Worm (Caenorhabditis elegans): ENCODE measurements around the gene ZK228.10.

ZK228.10 gene

ce11 chrV:18491961-18492360 lies 35.3 kb downstream of the ZK228.10 start, which contains the start of gene slo-1:
Gene slo-1, plus strand, starts transcription at chrV:18492261.
- peak; percentile 48 for TF ChIP-seq lin-14 (GFP tag; optimal IDR thresholded peaks at IDR 0.05)
- no peak for TF ChIP-seq nhr-237 (tag; optimal IDR thresholded peaks at IDR 0.05)

ce11 chrV:18504610-18505009 lies 47.9 kb downstream of the ZK228.10 start:
- TF ChIP-seq swsn-7 (tag; optimal IDR thresholded peaks at IDR 0.05) (no peak), nhr-76 (tag; optimal IDR thresholded peaks at IDR 0.05) (no peak), jun-1 (tag; optimal IDR thresholded peaks at IDR 0.05) (no peak), dpl-1 (GFP tag; optimal IDR thresholded peaks at IDR 0.05) (no peak), ztf-11 (tag; optimal IDR thresholded peaks at IDR 0.05) (no peak), mdl-1 (tag; optimal IDR thresholded peaks at IDR 0.05) (no peak), rnt-1 (tag; optimal IDR thresholded peaks at IDR 0.05) (no peak), C16A3.4 (tag; optimal IDR thresholded peaks at IDR 0.05) (no peak), unc-86 (tag; optimal IDR thresholded peaks at IDR 0.05) (no peak), ama-1 (optimal IDR thresholded peaks at IDR 0.05) (no peak), lin-39 (tag; optimal IDR thresholded peaks at IDR 0.05) (no peak), efl-1 (optimal IDR thresholded peaks at IDR 0.05) (no peak), efl-1 (GFP tag; optimal IDR thresholded peaks at IDR 0.05 in 1 of 2) (no peak)

DNA sequence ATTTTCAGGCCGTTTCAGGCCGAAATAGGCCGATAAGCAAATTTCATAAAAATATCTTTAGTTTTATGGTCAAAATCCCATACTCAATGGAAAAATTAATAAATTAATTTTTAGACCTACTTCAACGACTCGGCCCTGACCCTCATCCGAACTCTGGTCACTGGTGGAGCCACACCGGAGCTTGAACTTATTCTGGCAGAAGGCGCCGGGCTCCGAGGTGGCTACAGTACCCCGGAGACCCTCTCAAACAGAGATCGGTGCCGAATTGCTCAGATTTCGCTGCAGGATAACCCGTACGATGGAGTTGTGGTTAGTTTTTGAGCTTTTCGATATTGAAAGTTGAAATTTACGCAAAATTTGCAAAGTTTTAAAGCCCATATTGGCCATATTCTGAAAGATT lies 50.1 kb downstream of the ZK228.10 start:
- TF ChIP-seq ceh-90 (tag; optimal IDR thresholded peaks at IDR 0.05) (no peak), unc-62 (GFP tag; optimal IDR thresholded peaks at IDR 0.05) (no peak), lin-35 (GFP tag; optimal IDR thresholded peaks at IDR 0.05) (no peak), fkh-4 (tag; optimal IDR thresholded peaks at IDR 0.05; ENCODE audit: borderline replicate concordance) (no peak), mep-1 (tag; optimal IDR thresholded peaks at IDR 0.05) (no peak), fos-1 (tag; optimal IDR thresholded peaks at IDR 0.05) (no peak), nhr-47 (tag; optimal IDR thresholded peaks at IDR 0.05) (no peak), vab-15 (tag; optimal IDR thresholded peaks at IDR 0.05) (no peak), aly-2 (tag; optimal IDR thresholded peaks at IDR 0.05) (no peak), isw-1 (GFP tag; IDR thresholded peaks at IDR 0.05) (no peak), hlh-17 (GFP tag; optimal IDR thresholded peaks at IDR 0.05; ENCODE audit: borderline replicate concordance) (no peak), elt-3 (tag; optimal IDR thresholded peaks at IDR 0.05) (no peak), aha-1 (tag; optimal IDR thresholded peaks at IDR 0.05) (no peak), lin-15B (tag; optimal IDR thresholded peaks at IDR 0.05) (no peak), xbp-1 (tag; optimal IDR thresholded peaks at IDR 0.05) (no peak)
